Fruit fly (Drosophila melanogaster) whole organism, embryonic: Measurements from ENCODE around the gene SLC5A11.

Experiments
- Adf1 ChIP-seq: fragments of 200-800 bp; sonication (Bioruptor generic); IDR thresholded peaks from 2 replicates; pipeline ENCODE4 v1.3.6; 2022; ENCODE audit warnings: missing biosample characterization, missing genetic modification characterization
- CG10209 ChIP-seq: fragments of 200-800 bp; sonication (Bioruptor generic); optimal IDR thresholded peaks from 3 replicates; lab custom pipeline; 2017; ENCODE audit warnings: missing biosample characterization, mild to moderate bottlenecking, missing genetic modification characterization, missing genetic modification reagents
- CG10321 ChIP-seq: fragments of 200-800 bp; sonication (Bioruptor generic); IDR thresholded peaks from 2 replicates; pipeline ENCODE4 v1.3.6; 2022; ENCODE audit warnings: missing biosample characterization, missing genetic modification characterization
- CG10543 ChIP-seq: fragments of 200-800 bp; sonication (Bioruptor generic); optimal IDR thresholded peaks from 3 replicates; lab custom pipeline; 2017; ENCODE audit warnings: missing biosample characterization, mild to moderate bottlenecking, missing genetic modification characterization, moderate library complexity
- CG10979 ChIP-seq: fragments of 200-800 bp; sonication (Bioruptor generic); optimal IDR thresholded peaks from 2 replicates; lab custom pipeline; 2018; ENCODE audit warnings: missing biosample characterization, mild to moderate bottlenecking, missing genetic modification characterization, moderate library complexity
- CG15011 ChIP-seq: fragments of 200-800 bp; sonication (Bioruptor generic); optimal IDR thresholded peaks from 3 replicates; lab custom pipeline; 2018; ENCODE audit warnings: missing biosample characterization, mild to moderate bottlenecking, missing genetic modification characterization
- CG1602 ChIP-seq: fragments of 200-800 bp; sonication (Bioruptor generic); optimal IDR thresholded peaks from 3 replicates; lab custom pipeline; 2016; ENCODE audit warnings: missing biosample characterization, missing genetic modification characterization
- CG17186 ChIP-seq: fragments of 200-800 bp; sonication (Bioruptor generic); optimal IDR thresholded peaks from 3 replicates; lab custom pipeline; 2017; ENCODE audit warnings: missing biosample characterization, missing genetic modification reagents, missing genetic modification characterization
- CG17612 ChIP-seq: fragments of 200-800 bp; sonication (Bioruptor generic); IDR thresholded peaks from 2 replicates; pipeline ENCODE4 v1.3.6; 2022; ENCODE audit warnings: missing biosample characterization, missing genetic modification characterization
- CG2129 ChIP-seq: fragments of 200-800 bp; sonication (Bioruptor generic); IDR thresholded peaks from 2 replicates; pipeline ENCODE4 v1.3.6; 2022; ENCODE audit warnings: missing biosample characterization, missing genetic modification characterization; ENCODE audit not compliant: partially characterized antibody
- CG2889 ChIP-seq: fragments of 200-800 bp; sonication (Bioruptor generic); IDR thresholded peaks from 3 replicates; pipeline ENCODE4 v1.3.6; 2022; ENCODE audit warnings: missing biosample characterization, missing genetic modification characterization
- CG31388 ChIP-seq: fragments of 200-800 bp; sonication (Bioruptor generic); optimal IDR thresholded peaks from 2 replicates; lab custom pipeline; 2016; ENCODE audit warnings: missing biosample characterization, missing genetic modification characterization
- CG32532 ChIP-seq: fragments of 200-800 bp; sonication (Bioruptor generic); IDR thresholded peaks from 2 replicates; pipeline ENCODE4 v1.3.6; 2022; ENCODE audit warnings: missing biosample characterization, missing genetic modification characterization
- CG32772 ChIP-seq: fragments of 200-800 bp; sonication (Bioruptor generic); IDR thresholded peaks from 2 replicates; pipeline ENCODE4 v1.3.6; 2022; ENCODE audit warnings: missing biosample characterization, missing genetic modification characterization
- CG3995 ChIP-seq: fragments of 200-800 bp; sonication (Bioruptor generic); optimal IDR thresholded peaks from 3 replicates; lab custom pipeline; 2016; ENCODE audit warnings: missing biosample characterization, missing genetic modification characterization
- CG4707 ChIP-seq: fragments of 200-800 bp; sonication (Bioruptor generic); optimal IDR thresholded peaks from 2 replicates; lab custom pipeline; 2018; ENCODE audit warnings: missing biosample characterization, mild to moderate bottlenecking, missing genetic modification characterization, moderate library complexity
- CG6272 ChIP-seq: fragments of 200-800 bp; sonication (Bioruptor generic); IDR thresholded peaks from 2 replicates; pipeline ENCODE4 v1.3.6; 2022; ENCODE audit warnings: missing biosample characterization, missing genetic modification characterization
- CG6654 ChIP-seq: fragments of 200-800 bp; sonication (Bioruptor generic); optimal IDR thresholded peaks from 2 replicates; lab custom pipeline; 2017; ENCODE audit warnings: missing biosample characterization, mild to moderate bottlenecking, missing genetic modification characterization
- CG6791 ChIP-seq: fragments of 200-800 bp; sonication (Bioruptor generic); IDR thresholded peaks from 3 replicates; pipeline ENCODE4 v1.3.6; 2022; ENCODE audit warnings: missing biosample characterization, missing genetic modification characterization; ENCODE audit not compliant: partially characterized antibody
- CG7372 ChIP-seq: fragments of 200-800 bp; sonication (Bioruptor generic); IDR thresholded peaks from 2 replicates; pipeline ENCODE4 v1.3.6; 2022; ENCODE audit warnings: missing biosample characterization, missing genetic modification characterization
- CG7928 ChIP-seq: fragments of 200-800 bp; sonication (Bioruptor generic); optimal IDR thresholded peaks from 2 replicates; lab custom pipeline; 2017; ENCODE audit warnings: missing biosample characterization, mild to moderate bottlenecking, missing genetic modification characterization
- CG8478 ChIP-seq: fragments of >200 bp; optimal IDR thresholded peaks from 2 replicates; lab custom pipeline; 2018
- CG8944 ChIP-seq: fragments of 200-800 bp; sonication (Bioruptor generic); optimal IDR thresholded peaks from 3 replicates; lab custom pipeline; 2016; ENCODE audit warnings: missing biosample characterization, missing genetic modification characterization
- CG9609 ChIP-seq: fragments of 200-800 bp; sonication (Bioruptor generic); optimal IDR thresholded peaks from 3 replicates; lab custom pipeline; 2016; ENCODE audit warnings: missing biosample characterization, missing genetic modification characterization
- CG9817 ChIP-seq: fragments of 200-800 bp; sonication (Bioruptor generic); optimal IDR thresholded peaks from 2 replicates; lab custom pipeline; 2018; ENCODE audit warnings: missing biosample characterization, mild to moderate bottlenecking, missing genetic modification characterization, moderate library complexity
- CHES-1-like ChIP-seq: fragments of 200-800 bp; sonication (Bioruptor generic); optimal IDR thresholded peaks from 2 replicates; lab custom pipeline; 2016; ENCODE audit warnings: missing biosample characterization, missing genetic modification characterization
- Dip3 ChIP-seq: fragments of 200-800 bp; sonication (Bioruptor generic); optimal IDR thresholded peaks from 3 replicates; lab custom pipeline; 2016; ENCODE audit warnings: missing biosample characterization, missing genetic modification characterization
- Dll ChIP-seq: fragments of 200-800 bp; sonication (Bioruptor generic); IDR thresholded peaks from 4 replicates; pipeline ENCODE4 v1.3.6; 2022; ENCODE audit warnings: missing biosample characterization, missing genetic modification characterization; ENCODE audit not compliant: partially characterized antibody
- Fer1 ChIP-seq: fragments of 200-800 bp; sonication (Bioruptor generic); optimal IDR thresholded peaks from 2 replicates; lab custom pipeline; 2017; ENCODE audit warnings: missing biosample characterization, mild to moderate bottlenecking, missing genetic modification characterization
- NfI ChIP-seq: fragments of 200-800 bp; sonication (Bioruptor generic); optimal IDR thresholded peaks from 3 replicates; lab custom pipeline; 2018; ENCODE audit warnings: missing biosample characterization, mild to moderate bottlenecking, missing genetic modification characterization, moderate library complexity
- Sin3A ChIP-seq: fragments of >200 bp; optimal IDR thresholded peaks from 2 replicates; lab custom pipeline; 2018
- ac ChIP-seq: fragments of 200-800 bp; sonication (Bioruptor generic); optimal IDR thresholded peaks from 3 replicates; lab custom pipeline; 2017; ENCODE audit warnings: missing biosample characterization, mild to moderate bottlenecking, missing genetic modification characterization
- cad ChIP-seq: fragments of >200 bp; optimal IDR thresholded peaks from 2 replicates; lab custom pipeline; 2017; ENCODE audit warnings: missing biosample characterization, missing genetic modification characterization
- chinmo ChIP-seq: fragments of 200-800 bp; sonication (Bioruptor generic); IDR thresholded peaks from 4 replicates; pipeline ENCODE4 v1.3.6; 2022; ENCODE audit warnings: missing biosample characterization, missing genetic modification characterization; ENCODE audit not compliant: partially characterized antibody
- cwo ChIP-seq: fragments of 200-800 bp; sonication (Bioruptor generic); optimal IDR thresholded peaks from 3 replicates; lab custom pipeline; 2017; ENCODE audit warnings: missing biosample characterization, missing genetic modification characterization, mild to moderate bottlenecking, moderate library complexity, missing genetic modification reagents
- h ChIP-seq: fragments of >200 bp; optimal IDR thresholded peaks from 2 replicates; lab custom pipeline; 2017
- jumu ChIP-seq: fragments of 200-800 bp; sonication (Bioruptor generic); optimal IDR thresholded peaks from 3 replicates; lab custom pipeline; 2016; ENCODE audit warnings: missing biosample characterization, missing genetic modification characterization
- klu ChIP-seq: fragments of 200-800 bp; sonication (Bioruptor generic); IDR thresholded peaks from 2 replicates; pipeline ENCODE4 v1.3.6; 2022; ENCODE audit warnings: missing biosample characterization, missing genetic modification characterization
- kni ChIP-seq: fragments of 200-800 bp; sonication (Bioruptor generic); optimal IDR thresholded peaks from 3 replicates; lab custom pipeline; 2017; ENCODE audit warnings: mild to moderate bottlenecking, missing biosample characterization, missing genetic modification reagents, missing genetic modification characterization
- lab ChIP-seq: fragments of 200-800 bp; sonication (Bioruptor generic); optimal IDR thresholded peaks from 3 replicates; lab custom pipeline; 2017; ENCODE audit warnings: missing biosample characterization, missing genetic modification characterization, mild to moderate bottlenecking, moderate library complexity, missing genetic modification reagents
- lbe ChIP-seq: fragments of 200-800 bp; sonication (Bioruptor generic); optimal IDR thresholded peaks from 2 replicates; lab custom pipeline; 2016; ENCODE audit warnings: missing biosample characterization, mild to moderate bottlenecking, missing genetic modification characterization
- nau ChIP-seq: fragments of 200-800 bp; sonication (Bioruptor generic); optimal IDR thresholded peaks from 3 replicates; lab custom pipeline; 2017; ENCODE audit warnings: missing biosample characterization, mild to moderate bottlenecking, missing genetic modification characterization, missing genetic modification reagents
- phol ChIP-seq: fragments of 200-800 bp; sonication (Bioruptor generic); optimal IDR thresholded peaks from 3 replicates; lab custom pipeline; 2018; ENCODE audit warnings: missing biosample characterization, mild to moderate bottlenecking, missing genetic modification characterization, moderate library complexity
- repo ChIP-seq: fragments of 200-800 bp; sonication (Bioruptor generic); optimal IDR thresholded peaks from 2 replicates; lab custom pipeline; 2016; ENCODE audit warnings: missing biosample characterization, missing genetic modification characterization
- sd ChIP-seq: fragments of 200-800 bp; sonication (Bioruptor generic); optimal IDR thresholded peaks from 3 replicates; lab custom pipeline; 2018; ENCODE audit warnings: missing biosample characterization, mild to moderate bottlenecking, missing genetic modification characterization, moderate library complexity
- ttk ChIP-seq: fragments of 200-800 bp; sonication (Bioruptor generic); IDR thresholded peaks from 2 replicates; pipeline ENCODE4 v2.1.2; 2022; ENCODE audit warnings: missing biosample characterization, missing genetic modification characterization
- unpg ChIP-seq: fragments of 200-800 bp; sonication (Bioruptor generic); optimal IDR thresholded peaks from 3 replicates; lab custom pipeline; 2018; ENCODE audit warnings: missing biosample characterization, mild to moderate bottlenecking, missing genetic modification characterization, moderate library complexity
- yki ChIP-seq: fragments of >200 bp; optimal IDR thresholded peaks from 3 replicates; lab custom pipeline; 2018
- zen ChIP-seq: fragments of 200-800 bp; sonication (Bioruptor generic); optimal IDR thresholded peaks from 3 replicates; lab custom pipeline; 2018; ENCODE audit warnings: missing biosample characterization, mild to moderate bottlenecking, missing genetic modification characterization, moderate library complexity
- zf30C ChIP-seq: fragments of 200-800 bp; sonication (Bioruptor generic); optimal IDR thresholded peaks from 3 replicates; lab custom pipeline; 2018; ENCODE audit warnings: missing biosample characterization, mild to moderate bottlenecking, missing genetic modification characterization

Gene SLC5A11

dm6 chr2L:8162307-8163024, 42.5 kb downstream of the SLC5A11 start, which contains the start of gene Acbp1 (continued):
- TF ChIP-seq CG17612 (GFP tag; lab: Robert Waterston, UW) (peak; percentile 80), h (no peak), jumu (GFP tag; lab: Kevin White, UChicago) (peak; percentile 96), cwo (GFP tag; lab: Kevin White, UChicago) (peak; percentile 97), repo (GFP tag; lab: Kevin White, UChicago) (peak; percentile 92), CG7372 (GFP tag; lab: Robert Waterston, UW) (peak; percentile 90), CG2129 (GFP tag; lab: Robert Waterston, UW) (peak; percentile 25), nau (peak; percentile 96), Dll (GFP tag; lab: Robert Waterston, UW) (peak; percentile 86), cad (GFP tag; lab: Kevin White, UChicago) (no peak), kni (GFP tag; lab: Kevin White, UChicago) (peak; percentile 96), Fer1 (peak; percentile 99), sd (tag; lab: Kevin White, UChicago) (peak; percentile 93), chinmo (peak; percentile 57; the same call in 1 of the 4 replicates), CG6791 (GFP tag; lab: Robert Waterston, UW) (peak; percentile 75), CG31388 (peak; percentile 73), ac (peak; percentile 91), klu (peak; percentile 88), Sin3A (peak; percentile 56), ttk (peak; percentile 80), Adf1 (GFP tag; lab: Robert Waterston, UW) (peak; percentile 75), CG10979 (tag; lab: Kevin White, UChicago) (peak; percentile 99), zen (tag; lab: Kevin White, UChicago) (peak; percentile 96), CG15011 (peak; percentile 97), Dip3 (peak; percentile 95), NfI (GFP tag; lab: Kevin White, UChicago) (peak; percentile 95), CG1602 (GFP tag; lab: Kevin White, UChicago) (peak; percentile 86), CG10209 (GFP tag; lab: Kevin White, UChicago) (peak; percentile 96), CG6272 (peak; percentile 91), yki (lab: Kevin White, UChicago) (peak; percentile 65), CG8478 (no peak), CG7928 (GFP tag; lab: Kevin White, UChicago) (peak; percentile 73), CG4707 (GFP tag; lab: Kevin White, UChicago) (peak; percentile 94), CG32532 (GFP tag; lab: Robert Waterston, UW) (peak; percentile 93), lab (GFP tag; lab: Kevin White, UChicago) (peak; percentile 99), CG9817 (tag; lab: Kevin White, UChicago) (peak; percentile 91), CG10543 (GFP tag; lab: Kevin White, UChicago) (peak; percentile 99), unpg (GFP tag; lab: Kevin White, UChicago) (peak; percentile 99), phol (tag; lab: Kevin White, UChicago) (peak; percentile 96), CHES-1-like (GFP tag; lab: Kevin White, UChicago) (peak; percentile 97), lbe (GFP tag; lab: Kevin White, UChicago) (peak; percentile 95), CG9609 (GFP tag; lab: Kevin White, UChicago) (peak; percentile 96), CG3995 (GFP tag; lab: Kevin White, UChicago) (peak; percentile 61), zf30C (GFP tag; lab: Kevin White, UChicago) (peak; percentile 99), CG6654 (GFP tag; lab: Kevin White, UChicago) (peak; percentile 82), CG17186 (GFP tag; lab: Kevin White, UChicago) (peak; percentile 58), CG10321 (peak; percentile 67), CG32772 (GFP tag; lab: Robert Waterston, UW) (peak; percentile 90), CG8944 (GFP tag; lab: Kevin White, UChicago) (peak; percentile 95), CG2889 (peak; percentile 87; the same call in 2 of the 3 replicates)
